Fruit fly (Drosophila melanogaster) whole organism, embryonic: ENCODE measurements around the gene Ufsp2.

ENCODE experiments used
- CG10543 ChIP-seq: fragments of 200-800 bp; sonication (Bioruptor generic); optimal IDR thresholded peaks from 3 replicates; lab custom pipeline; 2017; ENCODE audit warnings: missing biosample characterization, mild to moderate bottlenecking, missing genetic modification characterization, moderate library complexity
- CG11560 ChIP-seq: fragments of 200-800 bp; sonication (Bioruptor generic); IDR thresholded peaks from 3 replicates; pipeline ENCODE4 v1.3.6; 2022; ENCODE audit warnings: missing biosample characterization, missing genetic modification characterization
- CG12071 ChIP-seq: fragments of 200-800 bp; sonication (Bioruptor generic); optimal IDR thresholded peaks from 3 replicates; lab custom pipeline; 2018; ENCODE audit warnings: missing biosample characterization, mild to moderate bottlenecking, missing genetic modification characterization
- CG13424 ChIP-seq: fragments of 200-800 bp; sonication (Bioruptor generic); optimal IDR thresholded peaks from 2 replicates; lab custom pipeline; 2019; ENCODE audit warnings: missing biosample characterization, mild to moderate bottlenecking, missing genetic modification characterization, moderate library complexity
- CG13894 ChIP-seq: fragments of 200-800 bp; sonication (Bioruptor generic); optimal IDR thresholded peaks from 3 replicates; lab custom pipeline; 2018; ENCODE audit warnings: missing biosample characterization, mild to moderate bottlenecking, missing genetic modification characterization, moderate library complexity
- CG15269 ChIP-seq: fragments of 200-800 bp; sonication (Bioruptor generic); optimal IDR thresholded peaks from 2 replicates; lab custom pipeline; 2018; ENCODE audit warnings: missing biosample characterization, mild to moderate bottlenecking, missing genetic modification characterization, moderate library complexity
- CG1647 ChIP-seq: fragments of 200-800 bp; sonication (Bioruptor generic); optimal IDR thresholded peaks from 3 replicates; lab custom pipeline; 2016; ENCODE audit warnings: missing biosample characterization, missing genetic modification characterization
- CG18262 ChIP-seq: fragments of 200-800 bp; optimal IDR thresholded peaks from 3 replicates; lab custom pipeline; 2019; ENCODE audit warnings: missing biosample characterization, mild to moderate bottlenecking, missing genetic modification characterization, moderate library complexity
- CG1832 ChIP-seq: fragments of 200-800 bp; sonication (Bioruptor generic); optimal IDR thresholded peaks from 2 replicates; lab custom pipeline; 2017; ENCODE audit warnings: missing biosample characterization, mild to moderate bottlenecking, missing genetic modification characterization, inconsistent platforms
- CG18599 ChIP-seq: fragments of 200-800 bp; sonication (Bioruptor generic); optimal IDR thresholded peaks from 3 replicates; lab custom pipeline; 2017; ENCODE audit warnings: missing biosample characterization, missing genetic modification characterization, mild to moderate bottlenecking, moderate library complexity, missing genetic modification reagents
- CG2202 ChIP-seq: fragments of 200-800 bp; sonication (Bioruptor generic); optimal IDR thresholded peaks from 2 replicates; lab custom pipeline; 2018; ENCODE audit warnings: missing biosample characterization, mild to moderate bottlenecking, missing genetic modification characterization
- CG2875 ChIP-seq: fragments of 200-800 bp; sonication (Bioruptor generic); optimal IDR thresholded peaks from 2 replicates; lab custom pipeline; 2017; ENCODE audit warnings: missing biosample characterization, mild to moderate bottlenecking, missing genetic modification characterization, missing genetic modification reagents
- CG34224 ChIP-seq: fragments of 200-800 bp; sonication (Bioruptor generic); IDR thresholded peaks from 3 replicates; pipeline ENCODE4 v1.3.6; 2022; ENCODE audit warnings: missing biosample characterization, missing genetic modification characterization; ENCODE audit not compliant: partially characterized antibody
- CG6272 ChIP-seq: fragments of 200-800 bp; sonication (Bioruptor generic); IDR thresholded peaks from 2 replicates; pipeline ENCODE4 v1.3.6; 2022; ENCODE audit warnings: missing biosample characterization, missing genetic modification characterization
- CG7987 ChIP-seq: fragments of 200-800 bp; sonication (Bioruptor generic); optimal IDR thresholded peaks from 2 replicates; lab custom pipeline; 2018; ENCODE audit warnings: missing biosample characterization, mild to moderate bottlenecking, missing genetic modification characterization, moderate library complexity
- CG9932 ChIP-seq: fragments of 200-800 bp; sonication (Bioruptor generic); IDR thresholded peaks from 2 replicates; pipeline ENCODE4 v1.3.6; 2022; ENCODE audit warnings: missing biosample characterization, missing genetic modification characterization
- Eip74EF ChIP-seq, 2 experiments: fragments of 200-800 bp in 1 of 2; fragments of >200 bp in 1 of 2; sonication (Bioruptor generic) in 1 of 2; optimal IDR thresholded peaks; 2 replicates each; lab custom pipeline; 2017 to 2019; ENCODE audit warnings: missing biosample characterization in 2 of 2, missing genetic modification characterization in 2 of 2, mild to moderate bottlenecking in 1 of 2, moderate library complexity in 1 of 2
- Ets65A ChIP-seq: fragments of 200-800 bp; sonication (Bioruptor generic); peaks from one replicate; lab custom pipeline; 2016; ENCODE audit warnings: missing biosample characterization, missing genetic modification characterization
- Ets97D ChIP-seq: fragments of 200-800 bp; sonication (Bioruptor generic); optimal IDR thresholded peaks from 3 replicates; lab custom pipeline; 2016; ENCODE audit warnings: missing biosample characterization, missing genetic modification characterization
- MBD-R2 ChIP-seq: fragments of 200-800 bp; sonication (Bioruptor generic); IDR thresholded peaks from 2 replicates; pipeline ENCODE4 v1.3.6; 2022; ENCODE audit warnings: missing biosample characterization, missing genetic modification characterization
- Med ChIP-seq: fragments of 200-800 bp; sonication (Bioruptor generic); peaks from one replicate; lab custom pipeline; 2016; ENCODE audit warnings: missing biosample characterization, missing genetic modification characterization, mild to moderate bottlenecking, inconsistent platforms, moderate library complexity
- NFAT ChIP-seq: fragments of 200-800 bp; sonication (Bioruptor generic); IDR thresholded peaks from 2 replicates; pipeline ENCODE4 v1.3.6; 2022; ENCODE audit warnings: missing biosample characterization, missing genetic modification characterization
- Nf-YA ChIP-seq: fragments of 200-800 bp; sonication (Bioruptor generic); IDR thresholded peaks from 2 replicates; pipeline ENCODE4 v1.3.6; 2022; ENCODE audit warnings: missing biosample characterization, missing genetic modification characterization
- Nf-YB ChIP-seq: fragments of 200-800 bp; sonication (Bioruptor generic); optimal IDR thresholded peaks from 3 replicates; lab custom pipeline; 2019; ENCODE audit warnings: missing biosample characterization, mild to moderate bottlenecking, missing genetic modification characterization, moderate library complexity
- Poxn ChIP-seq: fragments of 200-800 bp; sonication (Bioruptor generic); IDR thresholded peaks from 2 replicates; pipeline ENCODE4 v1.3.6; 2022; ENCODE audit warnings: missing biosample characterization, missing genetic modification characterization
- Sox100B ChIP-seq: fragments of 200-800 bp; sonication (Bioruptor generic); optimal IDR thresholded peaks from 3 replicates; lab custom pipeline; 2018; ENCODE audit warnings: missing biosample characterization, mild to moderate bottlenecking, missing genetic modification characterization
- ab ChIP-seq: fragments of 200-800 bp; sonication (Bioruptor generic); optimal IDR thresholded peaks from 2 replicates; lab custom pipeline; 2016; ENCODE audit warnings: missing biosample characterization, missing genetic modification characterization
- abd-A ChIP-seq: fragments of 200-800 bp; sonication (Bioruptor generic); optimal IDR thresholded peaks from 3 replicates; lab custom pipeline; 2019; ENCODE audit warnings: missing biosample characterization, mild to moderate bottlenecking, missing genetic modification characterization, moderate library complexity
- crol ChIP-seq: fragments of 200-800 bp; sonication (Bioruptor generic); IDR thresholded peaks from 2 replicates; pipeline ENCODE4 v1.3.6; 2022; ENCODE audit warnings: missing biosample characterization, missing genetic modification characterization
- crp ChIP-seq, 2 experiments: fragments of 200-800 bp; sonication (Bioruptor generic); optimal IDR thresholded peaks; 2 replicates in 1 of 2; 3 replicates in 1 of 2; lab custom pipeline; 2017; ENCODE audit warnings: missing biosample characterization in 2 of 2, missing genetic modification characterization in 2 of 2, mild to moderate bottlenecking in 1 of 2, moderate library complexity in 1 of 2
- cwo ChIP-seq: fragments of 200-800 bp; sonication (Bioruptor generic); optimal IDR thresholded peaks from 3 replicates; lab custom pipeline; 2017; ENCODE audit warnings: missing biosample characterization, missing genetic modification characterization, mild to moderate bottlenecking, moderate library complexity, missing genetic modification reagents
- eve ChIP-seq, 2 experiments: fragments of >200 bp; optimal IDR thresholded peaks; 2 replicates each; lab custom pipeline; 2017; ENCODE audit warnings: missing biosample characterization in 2 of 2, missing genetic modification characterization in 2 of 2
- fd96Cb ChIP-seq: fragments of 200-800 bp; sonication (Bioruptor generic); optimal IDR thresholded peaks from 2 replicates; lab custom pipeline; 2018; ENCODE audit warnings: missing biosample characterization, mild to moderate bottlenecking, missing genetic modification characterization, moderate library complexity
- ftz-f1 ChIP-seq: fragments of 200-800 bp; sonication (Bioruptor generic); optimal IDR thresholded peaks from 2 replicates; lab custom pipeline; 2016; ENCODE audit warnings: missing biosample characterization, missing genetic modification characterization
- ind ChIP-seq: fragments of 200-800 bp; sonication (Bioruptor generic); optimal IDR thresholded peaks from 3 replicates; lab custom pipeline; 2016; ENCODE audit warnings: missing biosample characterization, missing genetic modification characterization
- knrl ChIP-seq: fragments of 200-800 bp; sonication (Bioruptor generic); IDR thresholded peaks from 3 replicates; pipeline ENCODE4 v1.3.6; 2022; ENCODE audit warnings: missing biosample characterization, missing genetic modification characterization; ENCODE audit not compliant: partially characterized antibody
- lab ChIP-seq: fragments of 200-800 bp; sonication (Bioruptor generic); optimal IDR thresholded peaks from 3 replicates; lab custom pipeline; 2017; ENCODE audit warnings: missing biosample characterization, missing genetic modification characterization, mild to moderate bottlenecking, moderate library complexity, missing genetic modification reagents
- lmd ChIP-seq: fragments of 200-800 bp; sonication (Bioruptor generic); IDR thresholded peaks from 2 replicates; pipeline ENCODE4 v1.3.6; 2022; ENCODE audit warnings: missing biosample characterization, missing genetic modification characterization
- mirr ChIP-seq: fragments of 200-800 bp; sonication (Bioruptor generic); optimal IDR thresholded peaks from 3 replicates; lab custom pipeline; 2018; ENCODE audit warnings: missing biosample characterization, mild to moderate bottlenecking, missing genetic modification characterization
- pfk ChIP-seq: fragments of 200-800 bp; sonication (Bioruptor generic); optimal IDR thresholded peaks from 2 replicates; lab custom pipeline; 2018; ENCODE audit warnings: missing biosample characterization, mild to moderate bottlenecking, missing genetic modification characterization, moderate library complexity
- pita ChIP-seq: fragments of 200-800 bp; sonication (Bioruptor generic); optimal IDR thresholded peaks from 2 replicates; lab custom pipeline; 2017; ENCODE audit warnings: missing biosample characterization, mild to moderate bottlenecking, missing genetic modification characterization
- prd ChIP-seq, 3 experiments: fragments of >200 bp in 2 of 3; fragments of 200-800 bp in 1 of 3; sonication (Bioruptor generic) in 1 of 3; optimal IDR thresholded peaks in 2 of 3; IDR thresholded peaks in 1 of 3; 2 replicates in 2 of 3; 3 replicates in 1 of 3; pipeline versions ENCODE4 v1.3.6 to Lab custom; 2017 to 2022; ENCODE audit warnings: missing biosample characterization in 1 of 3, missing genetic modification characterization in 1 of 3
- pros ChIP-seq: fragments of 200-800 bp; sonication (Bioruptor generic); optimal IDR thresholded peaks from 3 replicates; lab custom pipeline; 2019; ENCODE audit warnings: missing biosample characterization, mild to moderate bottlenecking, missing genetic modification characterization, moderate library complexity
- scrt ChIP-seq: fragments of 200-800 bp; sonication (Bioruptor generic); optimal IDR thresholded peaks from 2 replicates; lab custom pipeline; 2018; ENCODE audit warnings: missing biosample characterization, mild to moderate bottlenecking, missing genetic modification characterization, moderate library complexity
- sob ChIP-seq: fragments of 200-800 bp; sonication (Bioruptor generic); IDR thresholded peaks from 2 replicates; pipeline ENCODE4 v1.3.6; 2022; ENCODE audit warnings: missing biosample characterization, missing genetic modification characterization
- wdn ChIP-seq: fragments of 200-800 bp; sonication (Bioruptor generic); IDR thresholded peaks from 2 replicates; pipeline ENCODE4 v1.3.6; 2022; ENCODE audit warnings: missing biosample characterization, missing genetic modification characterization

The Ufsp2 gene

DNA sequence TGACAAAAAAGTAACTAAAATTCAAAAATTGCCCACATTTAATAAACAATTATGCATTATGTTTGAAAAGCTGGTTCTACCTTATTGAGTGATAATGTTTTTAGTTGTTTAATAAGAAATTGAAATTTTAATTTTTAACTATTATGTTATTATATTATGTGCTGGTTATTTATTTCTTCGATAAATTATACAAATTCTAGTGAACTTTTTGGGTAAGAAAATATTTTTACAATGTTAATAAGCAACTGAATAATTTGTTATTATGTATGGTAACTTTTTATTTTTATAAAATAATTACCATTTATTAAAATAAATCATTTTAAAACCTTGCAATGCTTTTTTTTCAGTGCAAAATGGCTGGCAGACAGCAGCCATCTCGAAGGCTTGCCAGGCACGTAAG lies 40.1 kb downstream of the Ufsp2 start (continued):
- peak; percentile 10 for TF ChIP-seq cwo
- peak; percentile 2 for TF ChIP-seq CG15269 (tag; lab: Kevin White, UChicago)
- TF ChIP-seq CG18262 (tag; lab: Kevin White, UChicago), result peak; percentile 40
- TF ChIP-seq Sox100B (GFP tag; lab: Kevin White, UChicago), result no peak
- TF ChIP-seq, all 482 proteins: peak for 26

- TF ChIP-seq sob (GFP tag; lab: Robert Waterston, UW) (peak; percentile 5; the same call in 1 of the 2 replicates), pros (GFP tag; lab: Kevin White, UChicago) (no peak), CG12071 (peak; percentile 10), scrt (peak; percentile 62), CG10543 (GFP tag; lab: Kevin White, UChicago) (peak; percentile 28), Med (GFP tag; lab: Kevin White, UChicago) (peak; percentile 81), CG6272 (GFP tag; lab: Robert Waterston, UW) (0 out of 2 replicates have a peak, but pooled peaks have one; percentile 5), wdn (GFP tag; lab: Robert Waterston, UW) (0 out of 2 replicates have a peak, but pooled peaks have one; percentile 8), NFAT (GFP tag; lab: Robert Waterston, UW) (0 out of 2 replicates have a peak, but pooled peaks have one; percentile 23), Ets65A (peak; percentile 80), knrl (GFP tag; lab: Robert Waterston, UW) (0 out of 3 replicates have a peak, but pooled peaks have one; percentile 24), crp (GFP tag; optimal IDR thresholded peaks at IDR 0.05; lab: Kevin White, UChicago) (no peak), CG9932 (GFP tag; lab: Robert Waterston, UW) (0 out of 2 replicates have a peak, but pooled peaks have one; percentile 31), lab (GFP tag; lab: Kevin White, UChicago) (peak; percentile 14), Ets97D (no peak), mirr (GFP tag; lab: Kevin White, UChicago) (peak; percentile 69), CG11560 (0 out of 3 replicates have a peak, but pooled peaks have one; percentile 33), CG13894 (peak; percentile 83), ftz-f1 (GFP tag; lab: Kevin White, UChicago) (peak; percentile 11), Nf-YB (GFP tag; lab: Kevin White, UChicago) (no peak), CG1832 (GFP tag; lab: Kevin White, UChicago) (peak; percentile 18), MBD-R2 (GFP tag; lab: Robert Waterston, UW) (0 out of 2 replicates have a peak, but pooled peaks have one; percentile 11), abd-A (tag; lab: Kevin White, UChicago) (peak; percentile 98), Nf-YA (GFP tag; lab: Robert Waterston, UW) (no peak), CG18599 (GFP tag; lab: Kevin White, UChicago) (peak; percentile 30), crol (peak; percentile 67)
Observed at dm6 chr3L:15616900-15617299, 40.5 kb downstream of the Ufsp2 start.

- TF ChIP-seq eve (GFP tag; optimal IDR thresholded peaks at IDR 0.05; lab: Kevin White, UChicago) (no peak), CG13424 (tag; lab: Kevin White, UChicago) (peak; percentile 24), CG1832 (GFP tag; lab: Kevin White, UChicago) (no peak), ab (GFP tag; lab: Kevin White, UChicago) (peak; percentile 46), pita (no peak), fd96Cb (tag; lab: Kevin White, UChicago) (peak; percentile 44), CG2202 (tag; lab: Kevin White, UChicago) (peak; percentile 51), Eip74EF (GFP tag; optimal IDR thresholded peaks at IDR 0.05; lab: Kevin White, UChicago) (no peak), pfk (GFP tag; lab: Kevin White, UChicago) (peak; percentile 25), lmd (GFP tag; lab: Robert Waterston, UW) (peak; percentile 66), prd (optimal IDR thresholded peaks at IDR 0.05; lab: Kevin White, UChicago) (no peak), prd (GFP tag; IDR thresholded peaks at IDR 0.05; lab: Robert Waterston, UW) (peak; percentile 78), CG2875 (GFP tag; lab: Kevin White, UChicago) (peak; percentile 51), CG7987 (GFP tag; lab: Kevin White, UChicago) (peak; percentile 88), CG1647 (GFP tag; lab: Kevin White, UChicago) (peak; percentile 84), Poxn (GFP tag; lab: Robert Waterston, UW) (peak; percentile 8; the same call in 1 of the 2 replicates), ind (GFP tag; lab: Kevin White, UChicago) (peak; percentile 88), CG34224 (GFP tag; lab: Robert Waterston, UW) (0 out of 3 replicates have a peak, but pooled peaks have one; percentile 20)
Observed at dm6 chr3L:15619626-15620247, 43.4 kb downstream of the Ufsp2 start, which contains the start of gene Phs. Gene Phs (plus strand): TSS chr3L:15619901.
